Worm (Caenorhabditis elegans) whole organism, young adult: ENCODE measurements around the gene F52D2.12.

ENCODE experiments used
- T26A5.8 ChIP-seq: sonication (generic microtip); optimal IDR thresholded peaks from 2 replicates; lab custom pipeline; 2016; ENCODE audit warnings: missing genetic modification characterization, missing compliant biosample characterization
- athp-1 ChIP-seq: sonication (generic microtip); optimal IDR thresholded peaks from 2 replicates; lab custom pipeline; 2017; ENCODE audit warnings: mild to moderate bottlenecking, missing genetic modification characterization, missing compliant biosample characterization
- cebp-2 ChIP-seq: fragments of 200-800 bp; sonication (Bioruptor generic); IDR thresholded peaks from 2 replicates; pipeline ENCODE4 v1.3.6; 2022; ENCODE audit warnings: missing genetic modification characterization, missing compliant biosample characterization
- nfya-1 ChIP-seq: sonication (generic microtip); optimal IDR thresholded peaks from 2 replicates; lab custom pipeline; 2017; ENCODE audit warnings: antibody characterized with exemption, missing compliant biosample characterization, missing genetic modification characterization, borderline replicate concordance; ENCODE audit not compliant: insufficient read depth
- nhr-27 ChIP-seq: fragments of 200-800 bp; sonication (Bioruptor generic); optimal IDR thresholded peaks from 2 replicates; lab custom pipeline; 2018; ENCODE audit warnings: mild to moderate bottlenecking, missing genetic modification characterization, moderate library complexity, missing compliant biosample characterization
- rec-8 ChIP-seq, 2 experiments: sonication (generic microtip); optimal IDR thresholded peaks; 2 replicates each; lab custom pipeline; 2016; ENCODE audit warnings: mild to moderate bottlenecking in 2 of 2, missing genetic modification characterization in 2 of 2, missing genetic modification reagents in 2 of 2, missing genotype in 2 of 2, missing biosample characterization in 1 of 2, missing compliant biosample characterization in 1 of 2, moderate library complexity in 1 of 2
- unc-62 ChIP-seq: fragments of 150-350 bp; optimal IDR thresholded peaks from 2 replicates; lab custom pipeline; 2014; ENCODE audit warnings: missing biosample characterization, missing genetic modification reagents, missing genetic modification characterization

DNA sequence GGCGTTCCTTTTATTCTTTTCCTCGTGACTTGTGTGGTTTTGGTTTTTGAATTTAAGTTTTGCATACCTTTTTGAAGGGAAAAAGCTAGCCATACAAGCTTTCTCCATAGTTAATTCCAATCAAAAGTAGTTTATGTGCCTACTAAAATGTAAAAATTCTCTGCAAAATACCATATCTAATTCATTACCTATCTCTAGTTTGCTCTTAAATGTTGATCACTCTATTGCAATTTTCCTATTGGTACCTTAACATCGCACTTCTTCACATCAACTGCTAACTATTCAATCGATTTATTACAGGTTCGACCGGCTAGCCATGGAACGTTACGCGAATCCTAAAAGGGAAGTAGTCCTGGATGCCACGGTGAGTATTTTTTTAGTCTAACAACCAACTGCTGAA is 15.5 kb upstream of the F52D2.12 start, which contains the start of gene F52D2.7:
- TF ChIP-seq nfya-1 (tag; lab: Kevin White, UChicago) (no peak), unc-62 (GFP tag; lab: Kevin White, UChicago) (no peak), cebp-2 (GFP tag; lab: Robert Waterston, UW) (no peak), athp-1 (tag; lab: Kevin White, UChicago) (no peak), T26A5.8 (no peak), rec-8 (tag; optimal IDR thresholded peaks at IDR 0.05; lab: Kevin White, UChicago) (no peak), nhr-27 (tag; lab: Kevin White, UChicago) (no peak)
